Fruit fly (Drosophila melanogaster) whole organism, adult: ENCODE measurements around the gene FipoQ.

Source experiments
- CG11617 ChIP-seq: fragments of 200-800 bp; sonication (Bioruptor generic); optimal IDR thresholded peaks from 2 replicates; lab custom pipeline; 2017; ENCODE audit warnings: mild to moderate bottlenecking, missing biosample characterization, missing genetic modification reagents, missing genetic modification characterization
- CG12768 ChIP-seq: fragments of 200-800 bp; sonication (Bioruptor generic); optimal IDR thresholded peaks from 2 replicates; lab custom pipeline; 2017; ENCODE audit warnings: missing biosample characterization, missing genetic modification characterization, mild to moderate bottlenecking, moderate library complexity, missing genetic modification reagents
- CG14711 ChIP-seq: fragments of 200-800 bp; sonication (Bioruptor generic); optimal IDR thresholded peaks from 2 replicates; lab custom pipeline; 2018; ENCODE audit warnings: missing biosample characterization, mild to moderate bottlenecking, missing genetic modification characterization, moderate library complexity
- CG1620 ChIP-seq: fragments of 200-800 bp; sonication (Bioruptor generic); optimal IDR thresholded peaks from 2 replicates; lab custom pipeline; 2016; ENCODE audit warnings: missing biosample characterization, missing genetic modification characterization
- CG33017 ChIP-seq: fragments of 200-800 bp; sonication (Bioruptor generic); optimal IDR thresholded peaks from 2 replicates; lab custom pipeline; 2018; ENCODE audit warnings: missing biosample characterization, mild to moderate bottlenecking, missing genetic modification characterization, moderate library complexity
- CG5204 ChIP-seq: fragments of 200-800 bp; sonication (Bioruptor generic); optimal IDR thresholded peaks from 2 replicates; lab custom pipeline; 2016; ENCODE audit warnings: missing biosample characterization, missing genetic modification characterization
- CG7045 ChIP-seq: fragments of 200-800 bp; sonication (Bioruptor generic); optimal IDR thresholded peaks from 2 replicates; lab custom pipeline; 2017; ENCODE audit warnings: missing biosample characterization, mild to moderate bottlenecking, missing genetic modification characterization
- CG7101 ChIP-seq: fragments of 200-800 bp; sonication (Bioruptor generic); optimal IDR thresholded peaks from 2 replicates; lab custom pipeline; 2018; ENCODE audit warnings: missing biosample characterization, mild to moderate bottlenecking, missing genetic modification characterization, moderate library complexity
- Clk ChIP-seq: fragments of 200-800 bp; sonication (Bioruptor generic); optimal IDR thresholded peaks from 2 replicates; lab custom pipeline; 2017; ENCODE audit warnings: missing biosample characterization, missing genetic modification characterization
- Crg-1 ChIP-seq: fragments of 200-800 bp; sonication (Bioruptor generic); optimal IDR thresholded peaks from 2 replicates; lab custom pipeline; 2016; ENCODE audit warnings: missing biosample characterization, missing genetic modification characterization
- Hr96 ChIP-seq: fragments of 200-800 bp; sonication (Bioruptor generic); optimal IDR thresholded peaks from 2 replicates; lab custom pipeline; 2016; ENCODE audit warnings: missing biosample characterization, missing genetic modification characterization
- Mnt ChIP-seq: fragments of 200-800 bp; sonication (Bioruptor generic); optimal IDR thresholded peaks from 2 replicates; lab custom pipeline; 2016; ENCODE audit warnings: missing biosample characterization, mild to moderate bottlenecking, missing genetic modification characterization
- bab1 ChIP-seq: fragments of 200-800 bp; sonication (Bioruptor generic); optimal IDR thresholded peaks from 3 replicates; lab custom pipeline; 2019; ENCODE audit warnings: missing biosample characterization, mild to moderate bottlenecking, missing genetic modification characterization, moderate library complexity
- cic ChIP-seq: fragments of 200-800 bp; sonication (Bioruptor generic); optimal IDR thresholded peaks from 2 replicates; lab custom pipeline; 2017; ENCODE audit warnings: missing biosample characterization, mild to moderate bottlenecking, missing genetic modification characterization, moderate library complexity
- cnc ChIP-seq, 2 experiments: fragments of >200 bp; optimal IDR thresholded peaks; 2 replicates each; lab custom pipeline; 2017
- kay ChIP-seq: fragments of 200-800 bp; sonication (Bioruptor generic); peaks from one replicate; lab custom pipeline; 2016; ENCODE audit warnings: missing biosample characterization, missing genetic modification characterization, borderline replicate concordance
- ovo ChIP-seq: fragments of 200-800 bp; sonication (Bioruptor generic); optimal IDR thresholded peaks from 2 replicates; lab custom pipeline; 2016; ENCODE audit warnings: missing biosample characterization, missing genetic modification characterization
- pad ChIP-seq: fragments of 200-800 bp; sonication (Bioruptor generic); optimal IDR thresholded peaks from 3 replicates; lab custom pipeline; 2017; ENCODE audit warnings: missing biosample characterization, missing genetic modification characterization, mild to moderate bottlenecking, moderate library complexity, missing genetic modification reagents
- tj ChIP-seq: fragments of 200-800 bp; sonication (Bioruptor generic); optimal IDR thresholded peaks from 3 replicates; lab custom pipeline; 2017; ENCODE audit warnings: missing biosample characterization, mild to moderate bottlenecking, missing genetic modification characterization, moderate library complexity
- toe ChIP-seq: fragments of 200-800 bp; sonication (Bioruptor generic); optimal IDR thresholded peaks from 2 replicates; lab custom pipeline; 2016; ENCODE audit warnings: missing biosample characterization, missing genetic modification characterization

Gene FipoQ

DNA sequence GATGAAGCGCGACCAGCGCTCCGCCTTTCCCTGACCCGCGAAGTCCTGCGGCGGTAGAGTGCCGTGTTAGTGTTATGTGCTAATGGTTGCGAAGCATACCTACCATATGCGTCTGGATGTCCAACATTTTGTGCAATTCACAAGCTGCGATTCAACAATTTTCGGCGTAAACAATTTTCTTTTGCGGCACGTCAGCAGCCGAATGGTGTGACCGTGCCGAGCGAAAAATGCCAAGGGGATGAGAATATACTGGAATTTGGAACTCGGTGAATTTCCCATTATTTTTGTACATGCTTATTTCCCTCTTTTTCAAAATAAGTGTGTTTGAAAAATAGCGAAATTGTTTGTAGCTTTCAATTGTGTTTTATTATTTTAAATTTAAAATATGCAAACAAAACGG, 3.7 kb upstream of the FipoQ start, which contains the start of gene Spase12:
Gene Spase12 (minus strand): TSS at position 239 of the 400 bp plus-strand sequence.
- TF ChIP-seq Clk (GFP tag; lab: Kevin White, UChicago), result no peak
- TF ChIP-seq tj, result peak; percentile 65

DNA sequence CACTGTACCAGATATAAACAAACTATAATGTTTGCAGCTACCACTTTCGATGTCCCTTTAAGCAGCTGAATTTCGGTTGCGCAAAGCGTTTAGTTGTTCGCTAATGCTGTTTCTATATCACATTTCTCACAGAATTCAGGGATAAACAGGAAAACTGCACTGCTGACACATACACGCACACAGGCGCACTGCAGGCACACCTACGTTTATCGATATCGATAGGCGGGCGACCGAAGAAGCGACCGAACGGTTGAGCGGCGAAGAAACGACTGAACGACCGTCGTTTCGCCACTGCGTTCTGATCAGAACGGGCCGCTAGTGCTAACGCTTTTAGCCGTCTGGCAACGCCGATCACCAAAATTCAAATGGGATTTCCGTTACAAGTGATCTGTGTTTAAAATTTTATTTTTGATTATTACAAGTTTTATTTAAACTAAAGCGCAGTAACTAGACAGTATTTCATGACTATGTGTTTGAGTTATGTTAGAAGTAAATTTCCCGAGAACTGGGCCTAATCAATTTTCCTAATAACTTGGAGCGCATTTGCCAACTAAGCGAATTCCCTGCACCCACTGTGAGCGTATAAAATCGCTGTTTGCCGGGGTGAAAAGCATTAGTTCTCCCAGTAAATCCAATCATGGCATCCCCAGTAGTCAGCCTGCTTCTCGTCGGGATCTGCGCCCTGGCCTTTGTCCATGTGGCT, 1.2 kb upstream of the FipoQ start, which contains the start of the genes CG2310 and Diedel:
Gene CG2310 (minus strand): TSS at position 277 of the 703 bp plus-strand sequence.
Gene Diedel (plus strand): TSS at position 611 of the 703 bp plus-strand sequence.
- TF ChIP-seq CG11617 (GFP tag; lab: Kevin White, UChicago), result peak; percentile 70
- TF ChIP-seq Hr96 (GFP tag; lab: Kevin White, UChicago), result no peak
- TF ChIP-seq CG7045, result no peak
- TF ChIP-seq pad (GFP tag; lab: Kevin White, UChicago), result no peak
- peak; percentile 44 for TF ChIP-seq tj
- no peak for TF ChIP-seq cic (GFP tag; lab: Kevin White, UChicago)
- TF ChIP-seq bab1 (GFP tag; lab: Kevin White, UChicago), result peak; percentile 12
- TF ChIP-seq CG12768 (GFP tag; lab: Kevin White, UChicago), result no peak
- TF ChIP-seq Mnt (GFP tag; lab: Kevin White, UChicago), result peak; percentile 86

DNA sequence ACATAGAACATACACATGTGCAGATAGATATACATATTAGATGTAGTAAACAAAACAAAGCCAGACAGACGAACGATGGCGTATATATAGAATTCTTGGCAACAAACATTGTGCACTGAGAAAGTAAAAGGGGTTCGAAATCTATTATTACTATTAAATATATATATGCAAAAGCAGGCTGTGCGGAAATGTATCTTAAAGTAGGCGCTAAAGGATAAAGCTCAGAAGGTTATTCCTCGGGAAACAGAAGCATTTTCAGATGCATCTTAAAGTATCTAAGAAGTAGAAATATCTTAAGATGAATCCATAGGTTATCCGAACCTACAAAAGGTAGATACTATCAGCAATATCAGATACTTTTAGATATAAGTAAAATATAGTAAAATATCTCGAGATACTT, 1.2 kb downstream of the FipoQ start:
- TF ChIP-seq CG33017 (tag; lab: Kevin White, UChicago), result no peak
- no peak for TF ChIP-seq Clk (GFP tag; lab: Kevin White, UChicago)
- TF ChIP-seq pad (GFP tag; lab: Kevin White, UChicago), result no peak
- TF ChIP-seq CG14711 (tag; lab: Kevin White, UChicago), result no peak
- no peak for TF ChIP-seq cic (GFP tag; lab: Kevin White, UChicago)
- no peak for TF ChIP-seq CG5204
- no peak for TF ChIP-seq bab1 (GFP tag; lab: Kevin White, UChicago)
- TF ChIP-seq CG1620 (GFP tag; lab: Kevin White, UChicago), result no peak
- no peak for TF ChIP-seq kay (GFP tag; lab: Kevin White, UChicago)
- TF ChIP-seq Hr96 (GFP tag; lab: Kevin White, UChicago), result no peak
- TF ChIP-seq CG7101, result no peak
- no peak for TF ChIP-seq CG12768 (GFP tag; lab: Kevin White, UChicago)
- TF ChIP-seq toe (GFP tag; lab: Kevin White, UChicago), result no peak
- TF ChIP-seq CG11617 (GFP tag; lab: Kevin White, UChicago), result no peak
- TF ChIP-seq ovo (GFP tag; lab: Kevin White, UChicago), result no peak
- TF ChIP-seq CG7045, result no peak
- no peak for TF ChIP-seq tj
- no peak for TF ChIP-seq cnc (optimal IDR thresholded peaks at IDR 0.05; lab: Kevin White, UChicago)
- no peak for TF ChIP-seq Crg-1
- TF ChIP-seq Mnt (GFP tag; lab: Kevin White, UChicago), result no peak

dm6 chr3R:29496315-29496714, 1.7 kb downstream of the FipoQ start:
- TF ChIP-seq CG7101 (no peak), CG1620 (GFP tag; lab: Kevin White, UChicago) (no peak), bab1 (GFP tag; lab: Kevin White, UChicago) (no peak), CG11617 (GFP tag; lab: Kevin White, UChicago) (no peak), cnc (optimal IDR thresholded peaks at IDR 0.05; lab: Kevin White, UChicago) (no peak), kay (GFP tag; lab: Kevin White, UChicago) (no peak), pad (GFP tag; lab: Kevin White, UChicago) (no peak), CG33017 (tag; lab: Kevin White, UChicago) (no peak), CG5204 (no peak), CG7045 (no peak), tj (no peak), toe (GFP tag; lab: Kevin White, UChicago) (no peak), CG14711 (tag; lab: Kevin White, UChicago) (no peak), Crg-1 (no peak), cic (GFP tag; lab: Kevin White, UChicago) (no peak)

- peak; percentile 76 to 90 for TF ChIP-seq cnc (optimal IDR thresholded peaks at IDR 0.05; lab: Kevin White, UChicago)
- TF ChIP-seq Clk (GFP tag; lab: Kevin White, UChicago), result no peak
These were observed 8.4 kb downstream of the FipoQ start for dm6 chr3R:29502978-29503377.

- TF ChIP-seq kay (GFP tag; lab: Kevin White, UChicago) (no peak), bab1 (GFP tag; lab: Kevin White, UChicago) (peak; percentile 27)
These were observed 9.0 kb downstream of the FipoQ start, which contains the start of gene Trc8 for dm6 chr3R:29503406-29504116. Gene Trc8 (minus strand): TSS chr3R:29503797.

dm6 chr3R:29506581-29506980, 12.0 kb downstream of the FipoQ start:
- TF ChIP-seq tj, result no peak
- no peak for TF ChIP-seq CG11617 (GFP tag; lab: Kevin White, UChicago)
- TF ChIP-seq kay (GFP tag; lab: Kevin White, UChicago), result no peak
- no peak for TF ChIP-seq CG12768 (GFP tag; lab: Kevin White, UChicago)
- TF ChIP-seq cnc (optimal IDR thresholded peaks at IDR 0.05; lab: Kevin White, UChicago), result no peak
- no peak for TF ChIP-seq Mnt (GFP tag; lab: Kevin White, UChicago)
- TF ChIP-seq toe (GFP tag; lab: Kevin White, UChicago), result no peak
- TF ChIP-seq Clk (GFP tag; lab: Kevin White, UChicago), result no peak
- no peak for TF ChIP-seq Crg-1
- no peak for TF ChIP-seq bab1 (GFP tag; lab: Kevin White, UChicago)
- TF ChIP-seq ovo (GFP tag; lab: Kevin White, UChicago), result no peak
- TF ChIP-seq pad (GFP tag; lab: Kevin White, UChicago), result no peak
- no peak for TF ChIP-seq cic (GFP tag; lab: Kevin White, UChicago)
- no peak for TF ChIP-seq CG5204
- no peak for TF ChIP-seq CG33017 (tag; lab: Kevin White, UChicago)
- TF ChIP-seq CG7045, result no peak
- TF ChIP-seq CG14711 (tag; lab: Kevin White, UChicago), result no peak
- no peak for TF ChIP-seq CG1620 (GFP tag; lab: Kevin White, UChicago)
- TF ChIP-seq Hr96 (GFP tag; lab: Kevin White, UChicago), result no peak
